Fruit fly (Drosophila melanogaster) whole organism, embryonic: ENCODE data around the gene Sfp78E.

Source experiments
- Atf6 ChIP-seq: fragments of 200-800 bp; sonication (Bioruptor generic); IDR thresholded peaks from 2 replicates; pipeline ENCODE4 v1.3.6; 2022; ENCODE audit warnings: missing biosample characterization, missing genetic modification characterization
- CG10959 ChIP-seq: fragments of 200-800 bp; sonication (Bioruptor generic); IDR thresholded peaks from 2 replicates; pipeline ENCODE4 v1.3.6; 2022; ENCODE audit warnings: missing biosample characterization, missing genetic modification characterization
- CG11247 ChIP-seq: fragments of 200-800 bp; sonication (Bioruptor generic); IDR thresholded peaks from 2 replicates; pipeline ENCODE4 v1.3.6; 2022; ENCODE audit warnings: missing biosample characterization, missing genetic modification characterization
- CG13287 ChIP-seq: fragments of 200-800 bp; sonication (Bioruptor generic); IDR thresholded peaks from 2 replicates; pipeline ENCODE4 v1.3.6; 2022; ENCODE audit warnings: missing biosample characterization, missing genetic modification characterization; ENCODE audit not compliant: partially characterized antibody
- CG13424 ChIP-seq: fragments of 200-800 bp; sonication (Bioruptor generic); optimal IDR thresholded peaks from 2 replicates; lab custom pipeline; 2019; ENCODE audit warnings: missing biosample characterization, mild to moderate bottlenecking, missing genetic modification characterization, moderate library complexity
- CG14710 ChIP-seq: fragments of 200-800 bp; sonication (Bioruptor generic); optimal IDR thresholded peaks from 3 replicates; lab custom pipeline; 2019; ENCODE audit warnings: missing biosample characterization, mild to moderate bottlenecking, missing genetic modification characterization, moderate library complexity
- CG1832 ChIP-seq: fragments of 200-800 bp; sonication (Bioruptor generic); optimal IDR thresholded peaks from 2 replicates; lab custom pipeline; 2017; ENCODE audit warnings: missing biosample characterization, mild to moderate bottlenecking, missing genetic modification characterization, inconsistent platforms
- CG18619 ChIP-seq: fragments of 200-800 bp; sonication (Bioruptor generic); optimal IDR thresholded peaks from 3 replicates; lab custom pipeline; 2017; ENCODE audit warnings: missing biosample characterization, mild to moderate bottlenecking, missing genetic modification characterization
- CG3847 ChIP-seq: fragments of 200-800 bp; sonication (Bioruptor generic); IDR thresholded peaks from 2 replicates; pipeline ENCODE4 v1.3.6; 2022; ENCODE audit warnings: missing biosample characterization, missing genetic modification characterization
- CG3995 ChIP-seq: fragments of 200-800 bp; sonication (Bioruptor generic); optimal IDR thresholded peaks from 3 replicates; lab custom pipeline; 2016; ENCODE audit warnings: missing biosample characterization, missing genetic modification characterization
- CG4328 ChIP-seq: fragments of 200-800 bp; sonication (Bioruptor generic); optimal IDR thresholded peaks from 3 replicates; lab custom pipeline; 2017; ENCODE audit warnings: missing biosample characterization, missing genetic modification reagents, missing genetic modification characterization
- CG4404 ChIP-seq: fragments of 200-800 bp; sonication (Bioruptor generic); IDR thresholded peaks from 2 replicates; pipeline ENCODE4 v1.3.6; 2022; ENCODE audit warnings: missing biosample characterization, missing genetic modification characterization
- CG4707 ChIP-seq: fragments of 200-800 bp; sonication (Bioruptor generic); optimal IDR thresholded peaks from 2 replicates; lab custom pipeline; 2018; ENCODE audit warnings: missing biosample characterization, mild to moderate bottlenecking, missing genetic modification characterization, moderate library complexity
- CG7786 ChIP-seq: fragments of 200-800 bp; sonication (Bioruptor generic); optimal IDR thresholded peaks from 2 replicates; lab custom pipeline; 2016; ENCODE audit warnings: missing biosample characterization, missing genetic modification characterization
- CG7987 ChIP-seq: fragments of 200-800 bp; sonication (Bioruptor generic); optimal IDR thresholded peaks from 2 replicates; lab custom pipeline; 2018; ENCODE audit warnings: missing biosample characterization, mild to moderate bottlenecking, missing genetic modification characterization, moderate library complexity
- CG8478 ChIP-seq: fragments of >200 bp; optimal IDR thresholded peaks from 2 replicates; lab custom pipeline; 2018
- CG9215 ChIP-seq: fragments of 200-800 bp; sonication (Bioruptor generic); IDR thresholded peaks from 2 replicates; pipeline ENCODE4 v1.3.6; 2022; ENCODE audit warnings: missing biosample characterization, missing genetic modification characterization
- D ChIP-seq, 2 experiments: fragments of 200-800 bp in 1 of 2; fragments of >200 bp in 1 of 2; sonication (Bioruptor generic) in 1 of 2; optimal IDR thresholded peaks; 2 replicates in 1 of 2; 3 replicates in 1 of 2; lab custom pipeline; 2017; ENCODE audit warnings: mild to moderate bottlenecking in 1 of 2, missing biosample characterization in 1 of 2, missing genetic modification characterization in 1 of 2, missing genetic modification reagents in 1 of 2
- Dll ChIP-seq: fragments of 200-800 bp; sonication (Bioruptor generic); IDR thresholded peaks from 4 replicates; pipeline ENCODE4 v1.3.6; 2022; ENCODE audit warnings: missing biosample characterization, missing genetic modification characterization; ENCODE audit not compliant: partially characterized antibody
- Ets97D ChIP-seq: fragments of 200-800 bp; sonication (Bioruptor generic); optimal IDR thresholded peaks from 3 replicates; lab custom pipeline; 2016; ENCODE audit warnings: missing biosample characterization, missing genetic modification characterization
- HHEX ChIP-seq: fragments of 200-800 bp; sonication (Bioruptor generic); optimal IDR thresholded peaks from 3 replicates; lab custom pipeline; 2017; ENCODE audit warnings: missing biosample characterization, mild to moderate bottlenecking, missing genetic modification characterization, missing genetic modification reagents
- Hr78 ChIP-seq, 2 experiments: fragments of 200-800 bp in 1 of 2; fragments of >200 bp in 1 of 2; sonication (Bioruptor generic) in 1 of 2; optimal IDR thresholded peaks; 2 replicates each; lab custom pipeline; 2017 to 2019; ENCODE audit warnings: missing biosample characterization in 2 of 2, missing genetic modification characterization in 2 of 2, mild to moderate bottlenecking in 1 of 2, moderate library complexity in 1 of 2
- Max ChIP-seq: fragments of 200-800 bp; sonication (Bioruptor generic); optimal IDR thresholded peaks from 2 replicates; lab custom pipeline; 2016; ENCODE audit warnings: missing biosample characterization, mild to moderate bottlenecking, missing genetic modification characterization
- NFAT ChIP-seq: fragments of 200-800 bp; sonication (Bioruptor generic); IDR thresholded peaks from 2 replicates; pipeline ENCODE4 v1.3.6; 2022; ENCODE audit warnings: missing biosample characterization, missing genetic modification characterization
- Nf-YB ChIP-seq: fragments of 200-800 bp; sonication (Bioruptor generic); optimal IDR thresholded peaks from 3 replicates; lab custom pipeline; 2019; ENCODE audit warnings: missing biosample characterization, mild to moderate bottlenecking, missing genetic modification characterization, moderate library complexity
- Rx ChIP-seq: fragments of 200-800 bp; sonication (Bioruptor generic); IDR thresholded peaks from 2 replicates; pipeline ENCODE4 v1.3.6; 2022; ENCODE audit warnings: missing biosample characterization, missing genetic modification characterization
- Sox100B ChIP-seq: fragments of 200-800 bp; sonication (Bioruptor generic); optimal IDR thresholded peaks from 3 replicates; lab custom pipeline; 2018; ENCODE audit warnings: missing biosample characterization, mild to moderate bottlenecking, missing genetic modification characterization
- Sry-β ChIP-seq: fragments of 200-800 bp; sonication (Bioruptor generic); optimal IDR thresholded peaks from 2 replicates; lab custom pipeline; 2018; ENCODE audit warnings: missing biosample characterization, mild to moderate bottlenecking, missing genetic modification characterization, moderate library complexity
- chinmo ChIP-seq: fragments of 200-800 bp; sonication (Bioruptor generic); IDR thresholded peaks from 4 replicates; pipeline ENCODE4 v1.3.6; 2022; ENCODE audit warnings: missing biosample characterization, missing genetic modification characterization; ENCODE audit not compliant: partially characterized antibody
- cwo ChIP-seq: fragments of 200-800 bp; sonication (Bioruptor generic); optimal IDR thresholded peaks from 3 replicates; lab custom pipeline; 2017; ENCODE audit warnings: missing biosample characterization, missing genetic modification characterization, mild to moderate bottlenecking, moderate library complexity, missing genetic modification reagents
- dan ChIP-seq: fragments of 200-800 bp; sonication (Bioruptor generic); IDR thresholded peaks from 2 replicates; pipeline ENCODE4 v1.3.6; 2022; ENCODE audit warnings: missing biosample characterization, missing genetic modification characterization
- dm ChIP-seq: fragments of 200-800 bp; sonication (Bioruptor generic); optimal IDR thresholded peaks from 3 replicates; lab custom pipeline; 2016; ENCODE audit warnings: missing biosample characterization, missing genetic modification characterization
- ems ChIP-seq: fragments of 200-800 bp; sonication (Bioruptor generic); optimal IDR thresholded peaks from 3 replicates; lab custom pipeline; 2016; ENCODE audit warnings: missing biosample characterization, missing genetic modification characterization
- fd96Cb ChIP-seq: fragments of 200-800 bp; sonication (Bioruptor generic); optimal IDR thresholded peaks from 2 replicates; lab custom pipeline; 2018; ENCODE audit warnings: missing biosample characterization, mild to moderate bottlenecking, missing genetic modification characterization, moderate library complexity
- gcm ChIP-seq: fragments of 200-800 bp; sonication (Bioruptor generic); optimal IDR thresholded peaks from 2 replicates; lab custom pipeline; 2019; ENCODE audit warnings: missing biosample characterization, mild to moderate bottlenecking, missing genetic modification characterization, moderate library complexity
- h ChIP-seq: fragments of >200 bp; optimal IDR thresholded peaks from 2 replicates; lab custom pipeline; 2017
- hb ChIP-seq: fragments of 200-800 bp; sonication (Bioruptor generic); IDR thresholded peaks from 3 replicates; pipeline ENCODE4 v1.3.6; 2022; ENCODE audit warnings: missing biosample characterization, missing genetic modification characterization; ENCODE audit not compliant: partially characterized antibody
- jigr1 ChIP-seq: fragments of 200-800 bp; sonication (Bioruptor generic); IDR thresholded peaks from 3 replicates; pipeline ENCODE4 v1.3.6; 2022; ENCODE audit warnings: missing biosample characterization, missing genetic modification characterization
- luna ChIP-seq: fragments of 200-800 bp; sonication (Bioruptor generic); optimal IDR thresholded peaks from 2 replicates; lab custom pipeline; 2016; ENCODE audit warnings: missing biosample characterization, missing genetic modification characterization
- run ChIP-seq: fragments of 200-800 bp; sonication (Bioruptor generic); optimal IDR thresholded peaks from 3 replicates; lab custom pipeline; 2018; ENCODE audit warnings: missing biosample characterization, mild to moderate bottlenecking, missing genetic modification characterization
- scrt ChIP-seq: fragments of 200-800 bp; sonication (Bioruptor generic); optimal IDR thresholded peaks from 2 replicates; lab custom pipeline; 2018; ENCODE audit warnings: missing biosample characterization, mild to moderate bottlenecking, missing genetic modification characterization, moderate library complexity
- sd ChIP-seq: fragments of 200-800 bp; sonication (Bioruptor generic); optimal IDR thresholded peaks from 3 replicates; lab custom pipeline; 2018; ENCODE audit warnings: missing biosample characterization, mild to moderate bottlenecking, missing genetic modification characterization, moderate library complexity
- sr ChIP-seq: fragments of 200-800 bp; sonication (Bioruptor generic); IDR thresholded peaks from 3 replicates; pipeline ENCODE4 v1.3.6; 2022; ENCODE audit warnings: missing biosample characterization, missing genetic modification characterization
- ssp ChIP-seq: fragments of 200-800 bp; sonication (Bioruptor generic); IDR thresholded peaks from 2 replicates; pipeline ENCODE4 v1.3.6; 2022; ENCODE audit warnings: missing biosample characterization, missing genetic modification characterization
- tll ChIP-seq, 2 experiments: fragments of 200-800 bp in 1 of 2; fragments of >200 bp in 1 of 2; sonication (Bioruptor generic) in 1 of 2; optimal IDR thresholded peaks; 2 replicates each; lab custom pipeline; 2017 to 2019; ENCODE audit warnings: missing biosample characterization in 2 of 2, missing genetic modification characterization in 2 of 2, mild to moderate bottlenecking in 1 of 2, moderate library complexity in 1 of 2
- twi ChIP-seq: fragments of 200-800 bp; optimal IDR thresholded peaks from 2 replicates; lab custom pipeline; 2019; ENCODE audit warnings: missing biosample characterization, mild to moderate bottlenecking, missing genetic modification characterization, moderate library complexity
- wek ChIP-seq: fragments of 200-800 bp; sonication (Bioruptor generic); optimal IDR thresholded peaks from 3 replicates; lab custom pipeline; 2018; ENCODE audit warnings: missing biosample characterization, mild to moderate bottlenecking, missing genetic modification characterization, moderate library complexity
- zen2 ChIP-seq: fragments of 200-800 bp; sonication (Bioruptor generic); IDR thresholded peaks from 3 replicates; pipeline ENCODE4 v1.3.6; 2022; ENCODE audit warnings: missing biosample characterization, missing genetic modification characterization; ENCODE audit not compliant: partially characterized antibody

Gene Sfp78E

dm6 chr3L:21642908-21643572, 40.8 kb downstream of the Sfp78E start (continued):
- TF ChIP-seq tll (GFP tag; optimal IDR thresholded peaks at IDR 0.05; lab: Kevin White, UChicago) (peak in 1 of 2 experiments; percentile 23), ssp (GFP tag; lab: Robert Waterston, UW) (no peak), CG9215 (no peak), sd (peak; percentile 34), CG4707 (GFP tag; lab: Kevin White, UChicago) (no peak), CG4404 (GFP tag; lab: Robert Waterston, UW) (no peak), Hr78 (GFP tag; optimal IDR thresholded peaks at IDR 0.05; lab: Kevin White, UChicago) (no peak), CG11247 (GFP tag; lab: Robert Waterston, UW) (no peak), Nf-YB (GFP tag; lab: Kevin White, UChicago) (no peak), CG7987 (GFP tag; lab: Kevin White, UChicago) (no peak), CG13287 (GFP tag; lab: Robert Waterston, UW) (no peak), CG1832 (no peak), NFAT (GFP tag; lab: Robert Waterston, UW) (no peak), D (optimal IDR thresholded peaks at IDR 0.05; lab: Kevin White, UChicago) (peak; percentile 68), D (GFP tag; optimal IDR thresholded peaks at IDR 0.05; lab: Kevin White, UChicago) (no peak), CG3995 (GFP tag; lab: Kevin White, UChicago) (no peak)

dm6 chr3L:21640815-21641214, 43.0 kb downstream of the Sfp78E start, which contains the start of gene Atox1:
Atox1 (plus strand) TSS chr3L:21640995.
- TF ChIP-seq CG18619 (GFP tag; lab: Kevin White, UChicago) (peak; percentile 38), CG10959 (GFP tag; lab: Robert Waterston, UW) (no peak), CG7786 (GFP tag; lab: Kevin White, UChicago) (peak; percentile 7), Max (GFP tag; lab: Kevin White, UChicago) (no peak), zen2 (GFP tag; lab: Robert Waterston, UW) (no peak), CG4328 (GFP tag; lab: Kevin White, UChicago) (peak; percentile 43), CG13424 (peak; percentile 15), Sry-β (GFP tag; lab: Kevin White, UChicago) (peak; percentile 38), Sox100B (GFP tag; lab: Kevin White, UChicago) (no peak), jigr1 (GFP tag; lab: Robert Waterston, UW) (no peak), fd96Cb (tag; lab: Kevin White, UChicago) (no peak), dan (no peak), hb (no peak), Rx (GFP tag; lab: Robert Waterston, UW) (no peak), ems (GFP tag; lab: Kevin White, UChicago) (no peak), dm (peak; percentile 35), sr (no peak), Ets97D (GFP tag; lab: Kevin White, UChicago) (peak; percentile 96), CG3847 (peak; percentile 77), Dll (GFP tag; lab: Robert Waterston, UW) (no peak), run (tag; lab: Kevin White, UChicago) (no peak), twi (tag; lab: Kevin White, UChicago) (no peak), scrt (no peak), h (lab: Kevin White, UChicago) (no peak), Atf6 (GFP tag; lab: Robert Waterston, UW) (no peak), chinmo (GFP tag; lab: Robert Waterston, UW) (0 out of 4 replicates have a peak, but pooled peaks have one; percentile 40), HHEX (peak; percentile 6), wek (GFP tag; lab: Kevin White, UChicago) (no peak), CG14710 (peak; percentile 65), CG8478 (lab: Kevin White, UChicago) (no peak), luna (GFP tag; lab: Kevin White, UChicago) (peak; percentile 35), cwo (GFP tag; lab: Kevin White, UChicago) (no peak), gcm (GFP tag; lab: Kevin White, UChicago) (peak; percentile 23)
